Fruit fly (Drosophila melanogaster) whole organism, embryonic: Measurements from ENCODE around the gene Mettl4.

Source experiments
- Abd-B ChIP-seq: fragments of 200-800 bp; sonication (Bioruptor generic); optimal IDR thresholded peaks from 2 replicates; lab custom pipeline; 2018; ENCODE audit warnings: missing biosample characterization, mild to moderate bottlenecking, missing genetic modification characterization, moderate library complexity
- Aef1 ChIP-seq: fragments of 200-800 bp; sonication (Bioruptor generic); IDR thresholded peaks from 3 replicates; pipeline ENCODE4 v1.3.6; 2022; ENCODE audit warnings: missing biosample characterization, missing genetic modification characterization
- CG10147 ChIP-seq: fragments of 200-800 bp; sonication (Bioruptor generic); optimal IDR thresholded peaks from 2 replicates; lab custom pipeline; 2019; ENCODE audit warnings: missing biosample characterization, mild to moderate bottlenecking, missing genetic modification characterization, moderate library complexity
- CG12391 ChIP-seq: fragments of 200-800 bp; sonication (Bioruptor generic); optimal IDR thresholded peaks from 3 replicates; lab custom pipeline; 2018; ENCODE audit warnings: missing biosample characterization, mild to moderate bottlenecking, missing genetic modification characterization, moderate library complexity
- CG13287 ChIP-seq: fragments of 200-800 bp; sonication (Bioruptor generic); IDR thresholded peaks from 2 replicates; pipeline ENCODE4 v1.3.6; 2022; ENCODE audit warnings: missing biosample characterization, missing genetic modification characterization; ENCODE audit not compliant: partially characterized antibody
- CG14050 ChIP-seq: fragments of 200-800 bp; sonication (Bioruptor generic); IDR thresholded peaks from 3 replicates; pipeline ENCODE4 v1.3.6; 2022; ENCODE audit warnings: missing biosample characterization, missing genetic modification characterization
- CG15696 ChIP-seq: fragments of 200-800 bp; sonication (Bioruptor generic); optimal IDR thresholded peaks from 2 replicates; lab custom pipeline; 2019; ENCODE audit warnings: missing biosample characterization, mild to moderate bottlenecking, missing genetic modification characterization, moderate library complexity
- CG16813 ChIP-seq: fragments of 200-800 bp; sonication (Bioruptor generic); IDR thresholded peaks from 3 replicates; pipeline ENCODE4 v1.3.6; 2022; ENCODE audit warnings: missing biosample characterization, missing genetic modification characterization; ENCODE audit not compliant: partially characterized antibody
- CG17912 ChIP-seq: fragments of 200-800 bp; sonication (Bioruptor generic); optimal IDR thresholded peaks from 2 replicates; lab custom pipeline; 2018; ENCODE audit warnings: missing biosample characterization, mild to moderate bottlenecking, missing genetic modification characterization
- CG18764 ChIP-seq: fragments of 200-800 bp; sonication (Bioruptor generic); optimal IDR thresholded peaks from 3 replicates; lab custom pipeline; 2016; ENCODE audit warnings: missing biosample characterization, missing genetic modification characterization
- CG34376 ChIP-seq: fragments of 200-800 bp; sonication (Bioruptor generic); optimal IDR thresholded peaks from 2 replicates; lab custom pipeline; 2018; ENCODE audit warnings: missing biosample characterization, mild to moderate bottlenecking, missing genetic modification characterization
- CG4854 ChIP-seq: fragments of 200-800 bp; sonication (Bioruptor generic); optimal IDR thresholded peaks from 2 replicates; lab custom pipeline; 2016; ENCODE audit warnings: missing biosample characterization, missing genetic modification characterization, inconsistent platforms
- CHES-1-like ChIP-seq: fragments of 200-800 bp; sonication (Bioruptor generic); optimal IDR thresholded peaks from 2 replicates; lab custom pipeline; 2016; ENCODE audit warnings: missing biosample characterization, missing genetic modification characterization
- CTCF ChIP-seq: fragments of 200-800 bp; sonication (Bioruptor generic); optimal IDR thresholded peaks from 2 replicates; lab custom pipeline; 2017; ENCODE audit warnings: missing biosample characterization, mild to moderate bottlenecking, missing genetic modification characterization, moderate library complexity
- Dll ChIP-seq: fragments of 200-800 bp; sonication (Bioruptor generic); IDR thresholded peaks from 4 replicates; pipeline ENCODE4 v1.3.6; 2022; ENCODE audit warnings: missing biosample characterization, missing genetic modification characterization; ENCODE audit not compliant: partially characterized antibody
- Doc3 ChIP-seq: fragments of 200-800 bp; sonication (Bioruptor generic); IDR thresholded peaks from 3 replicates; pipeline ENCODE4 v1.3.6; 2022; ENCODE audit warnings: missing biosample characterization, missing genetic modification characterization; ENCODE audit not compliant: partially characterized antibody
- Dp ChIP-seq: fragments of 200-800 bp; sonication (Bioruptor generic); optimal IDR thresholded peaks from 2 replicates; lab custom pipeline; 2018; ENCODE audit warnings: missing biosample characterization, mild to moderate bottlenecking, missing genetic modification characterization, moderate library complexity
- Dref ChIP-seq: fragments of 200-800 bp; sonication (Bioruptor generic); IDR thresholded peaks from 2 replicates; pipeline ENCODE4 v1.3.6; 2022; ENCODE audit warnings: missing biosample characterization, missing genetic modification characterization
- E2f2 ChIP-seq: fragments of 200-800 bp; sonication (Bioruptor generic); IDR thresholded peaks from 2 replicates; pipeline ENCODE4 v1.3.6; 2022; ENCODE audit warnings: missing biosample characterization, missing genetic modification characterization
- Fer2 ChIP-seq: fragments of 200-800 bp; sonication (Bioruptor generic); optimal IDR thresholded peaks from 2 replicates; lab custom pipeline; 2018; ENCODE audit warnings: missing biosample characterization, mild to moderate bottlenecking, missing genetic modification characterization, moderate library complexity
- Hr78 ChIP-seq, 2 experiments: fragments of 200-800 bp in 1 of 2; fragments of >200 bp in 1 of 2; sonication (Bioruptor generic) in 1 of 2; optimal IDR thresholded peaks; 2 replicates each; lab custom pipeline; 2017 to 2019; ENCODE audit warnings: missing biosample characterization in 2 of 2, missing genetic modification characterization in 2 of 2, mild to moderate bottlenecking in 1 of 2, moderate library complexity in 1 of 2
- Scr ChIP-seq: fragments of 200-800 bp; sonication (Bioruptor generic); IDR thresholded peaks from 2 replicates; pipeline ENCODE4 v1.3.6; 2022; ENCODE audit warnings: missing biosample characterization, missing genetic modification characterization; ENCODE audit not compliant: partially characterized antibody
- Sry-δ ChIP-seq: fragments of 200-800 bp; sonication (Bioruptor generic); optimal IDR thresholded peaks from 2 replicates; lab custom pipeline; 2016; ENCODE audit warnings: missing biosample characterization, missing genetic modification characterization
- Stat92E ChIP-seq, 3 experiments: fragments of >200 bp in 2 of 3; fragments of 200-800 bp in 1 of 3; sonication (Bioruptor generic) in 1 of 3; optimal IDR thresholded peaks; 2 replicates each; lab custom pipeline; 2017 to 2019; ENCODE audit warnings: missing biosample characterization in 3 of 3, missing genetic modification characterization in 3 of 3, mild to moderate bottlenecking in 1 of 3, moderate library complexity in 1 of 3
- ash1 ChIP-seq: fragments of 200-800 bp; sonication (Bioruptor generic); optimal IDR thresholded peaks from 2 replicates; lab custom pipeline; 2018; ENCODE audit warnings: missing biosample characterization, mild to moderate bottlenecking, missing genetic modification characterization
- bbx ChIP-seq: fragments of 200-800 bp; sonication (Bioruptor generic); IDR thresholded peaks from 2 replicates; pipeline ENCODE4 v1.3.6; 2022; ENCODE audit warnings: missing biosample characterization, missing genetic modification characterization; ENCODE audit not compliant: partially characterized antibody
- bigmax ChIP-seq: fragments of 200-800 bp; sonication (Bioruptor generic); optimal IDR thresholded peaks from 2 replicates; lab custom pipeline; 2018; ENCODE audit warnings: missing biosample characterization, mild to moderate bottlenecking, missing genetic modification characterization
- ci ChIP-seq: fragments of 200-800 bp; sonication (Bioruptor generic); IDR thresholded peaks from 3 replicates; pipeline ENCODE4 v1.3.6; 2022; ENCODE audit warnings: missing biosample characterization, missing genetic modification characterization
- crp ChIP-seq, 2 experiments: fragments of 200-800 bp; sonication (Bioruptor generic); optimal IDR thresholded peaks; 2 replicates in 1 of 2; 3 replicates in 1 of 2; lab custom pipeline; 2017; ENCODE audit warnings: missing biosample characterization in 2 of 2, missing genetic modification characterization in 2 of 2, mild to moderate bottlenecking in 1 of 2, moderate library complexity in 1 of 2
- dm ChIP-seq: fragments of 200-800 bp; sonication (Bioruptor generic); optimal IDR thresholded peaks from 3 replicates; lab custom pipeline; 2016; ENCODE audit warnings: missing biosample characterization, missing genetic modification characterization
- ewg ChIP-seq: fragments of 200-800 bp; sonication (Bioruptor generic); optimal IDR thresholded peaks from 3 replicates; lab custom pipeline; 2017; ENCODE audit warnings: mild to moderate bottlenecking, missing biosample characterization, missing genetic modification reagents, missing genetic modification characterization
- gt ChIP-seq: fragments of 200-800 bp; sonication (Bioruptor generic); IDR thresholded peaks from 2 replicates; pipeline ENCODE4 v1.3.6; 2022; ENCODE audit warnings: missing biosample characterization, missing genetic modification characterization
- hb ChIP-seq: fragments of 200-800 bp; sonication (Bioruptor generic); IDR thresholded peaks from 3 replicates; pipeline ENCODE4 v1.3.6; 2022; ENCODE audit warnings: missing biosample characterization, missing genetic modification characterization; ENCODE audit not compliant: partially characterized antibody
- hbn ChIP-seq: fragments of 200-800 bp; sonication (Bioruptor generic); IDR thresholded peaks from 2 replicates; pipeline ENCODE4 v1.3.6; 2022; ENCODE audit warnings: missing biosample characterization, missing genetic modification characterization; ENCODE audit not compliant: partially characterized antibody
- jing ChIP-seq: fragments of 200-800 bp; sonication (Bioruptor generic); optimal IDR thresholded peaks from 2 replicates; lab custom pipeline; 2018; ENCODE audit warnings: missing biosample characterization, mild to moderate bottlenecking, missing genetic modification characterization
- lov ChIP-seq, 2 experiments: fragments of 200-800 bp in 1 of 2; fragments of >200 bp in 1 of 2; sonication (Bioruptor generic) in 1 of 2; IDR thresholded peaks in 1 of 2; optimal IDR thresholded peaks in 1 of 2; 2 replicates in 1 of 2; 3 replicates in 1 of 2; pipeline versions ENCODE4 v1.3.6 to Lab custom; 2017 to 2022; ENCODE audit warnings: missing biosample characterization in 1 of 2, missing genetic modification characterization in 1 of 2
- nerfin-2 ChIP-seq: fragments of 200-800 bp; sonication (Bioruptor generic); IDR thresholded peaks from 2 replicates; pipeline ENCODE4 v1.3.6; 2022; ENCODE audit warnings: missing biosample characterization, missing genetic modification characterization; ENCODE audit not compliant: partially characterized antibody
- org-1 ChIP-seq: fragments of 200-800 bp; sonication (Bioruptor generic); optimal IDR thresholded peaks from 2 replicates; lab custom pipeline; 2017; ENCODE audit warnings: missing biosample characterization, missing genetic modification characterization
- pnt ChIP-seq: fragments of 200-800 bp; sonication (Bioruptor generic); optimal IDR thresholded peaks from 3 replicates; lab custom pipeline; 2016; ENCODE audit warnings: missing biosample characterization, missing genetic modification characterization
- prd ChIP-seq, 3 experiments: fragments of >200 bp in 2 of 3; fragments of 200-800 bp in 1 of 3; sonication (Bioruptor generic) in 1 of 3; optimal IDR thresholded peaks in 2 of 3; IDR thresholded peaks in 1 of 3; 2 replicates in 2 of 3; 3 replicates in 1 of 3; pipeline versions ENCODE4 v1.3.6 to Lab custom; 2017 to 2022; ENCODE audit warnings: missing biosample characterization in 1 of 3, missing genetic modification characterization in 1 of 3
- row ChIP-seq: fragments of 200-800 bp; sonication (Bioruptor generic); IDR thresholded peaks from 3 replicates; pipeline ENCODE4 v1.3.6; 2022; ENCODE audit warnings: missing biosample characterization, missing genetic modification characterization
- schlank ChIP-seq: fragments of 200-800 bp; sonication (Bioruptor generic); optimal IDR thresholded peaks from 2 replicates; lab custom pipeline; 2018; ENCODE audit warnings: missing biosample characterization, mild to moderate bottlenecking, missing genetic modification characterization
- slp2 ChIP-seq: fragments of 200-800 bp; sonication (Bioruptor generic); optimal IDR thresholded peaks from 2 replicates; lab custom pipeline; 2016; ENCODE audit warnings: missing biosample characterization, missing genetic modification characterization
- ssp ChIP-seq: fragments of 200-800 bp; sonication (Bioruptor generic); IDR thresholded peaks from 2 replicates; pipeline ENCODE4 v1.3.6; 2022; ENCODE audit warnings: missing biosample characterization, missing genetic modification characterization
- stwl ChIP-seq: fragments of 200-800 bp; sonication (Bioruptor generic); optimal IDR thresholded peaks from 3 replicates; lab custom pipeline; 2018; ENCODE audit warnings: missing biosample characterization, mild to moderate bottlenecking, missing genetic modification characterization, moderate library complexity
- tna ChIP-seq: fragments of 200-800 bp; sonication (Bioruptor generic); IDR thresholded peaks from 2 replicates; pipeline ENCODE4 v1.3.6; 2022; ENCODE audit warnings: missing biosample characterization, missing genetic modification characterization; ENCODE audit not compliant: partially characterized antibody
- unc-4 ChIP-seq: fragments of 200-800 bp; sonication (Bioruptor generic); IDR thresholded peaks from 2 replicates; pipeline ENCODE4 v1.3.6; 2022; ENCODE audit warnings: missing biosample characterization, missing genetic modification characterization; ENCODE audit not compliant: partially characterized antibody
- zen2 ChIP-seq: fragments of 200-800 bp; sonication (Bioruptor generic); IDR thresholded peaks from 3 replicates; pipeline ENCODE4 v1.3.6; 2022; ENCODE audit warnings: missing biosample characterization, missing genetic modification characterization; ENCODE audit not compliant: partially characterized antibody

Mettl4 gene

dm6 chr3R:16614241-16614640, 36.7 kb downstream of the Mettl4 start, which contains the start of gene CG10340 (continued):
- TF ChIP-seq lov (optimal IDR thresholded peaks at IDR 0.05; lab: Kevin White, UChicago): no peak
- TF ChIP-seq lov (GFP tag; IDR thresholded peaks at IDR 0.05; lab: Robert Waterston, UW): no peak
- peak; percentile 85 for TF ChIP-seq unc-4 (GFP tag; lab: Robert Waterston, UW)
- peak; percentile 63 to 91 for TF ChIP-seq crp (GFP tag; optimal IDR thresholded peaks at IDR 0.05; lab: Kevin White, UChicago)
- peak; percentile 67 for TF ChIP-seq stwl (tag; lab: Kevin White, UChicago)
- TF ChIP-seq Aef1 (GFP tag; lab: Robert Waterston, UW): no peak
- peak; percentile 11 for TF ChIP-seq CG12391 (tag; lab: Kevin White, UChicago)
- TF ChIP-seq Dll (GFP tag; lab: Robert Waterston, UW): peak; percentile 87
- TF ChIP-seq hb (GFP tag; lab: Robert Waterston, UW): peak; percentile 65
- TF ChIP-seq Sry-δ (GFP tag; lab: Kevin White, UChicago): peak; percentile 81
- TF ChIP-seq Stat92E (GFP tag; optimal IDR thresholded peaks at IDR 0.05; lab: Kevin White, UChicago): no peak
- TF ChIP-seq nerfin-2 (GFP tag; lab: Robert Waterston, UW): peak; percentile 59
- TF ChIP-seq E2f2: peak; percentile 87
- no peak for TF ChIP-seq ash1 (GFP tag; lab: Kevin White, UChicago)
- TF ChIP-seq Hr78 (GFP tag; optimal IDR thresholded peaks at IDR 0.05; lab: Kevin White, UChicago): no peak
- TF ChIP-seq CG4854 (GFP tag; lab: Kevin White, UChicago): no peak
- TF ChIP-seq hbn: peak; percentile 79
- peak; percentile 77 for TF ChIP-seq zen2
- TF ChIP-seq bbx: peak; percentile 85
- 0 out of 3 replicates have a peak, but pooled peaks have one; percentile 21 for TF ChIP-seq CG14050 (GFP tag; lab: Robert Waterston, UW)
- TF ChIP-seq ewg (GFP tag; lab: Kevin White, UChicago): peak; percentile 91
- TF ChIP-seq ci (GFP tag; lab: Robert Waterston, UW): 0 out of 3 replicates have a peak, but pooled peaks have one; percentile 14
- TF ChIP-seq CTCF: peak; percentile 60
- peak; percentile 78 for TF ChIP-seq Dp (GFP tag; lab: Kevin White, UChicago)
- peak; percentile 87 for TF ChIP-seq CG13287
- TF ChIP-seq CHES-1-like (GFP tag; lab: Kevin White, UChicago): no peak
- peak; percentile 74 for TF ChIP-seq Doc3 (GFP tag; lab: Robert Waterston, UW)
- no peak for TF ChIP-seq ssp (GFP tag; lab: Robert Waterston, UW)
- no peak for TF ChIP-seq CG10147 (GFP tag; lab: Kevin White, UChicago)
- TF ChIP-seq jing (GFP tag; lab: Kevin White, UChicago): no peak
- no peak for TF ChIP-seq schlank (tag; lab: Kevin White, UChicago)
- TF ChIP-seq gt (GFP tag; lab: Robert Waterston, UW): no peak
- no peak for TF ChIP-seq pnt
- TF ChIP-seq Abd-B: peak; percentile 19
- no peak for TF ChIP-seq slp2 (GFP tag; lab: Kevin White, UChicago)
- TF ChIP-seq dm: peak; percentile 41
- no peak for TF ChIP-seq CG34376
- no peak for TF ChIP-seq org-1 (GFP tag; lab: Kevin White, UChicago)
- TF ChIP-seq CG18764 (GFP tag; lab: Kevin White, UChicago): peak; percentile 3
- no peak for TF ChIP-seq bigmax
- TF ChIP-seq tna: peak; percentile 18; the same call in 1 of the 2 replicates
- peak; percentile 11 for TF ChIP-seq CG15696
- no peak for TF ChIP-seq CG17912 (GFP tag; lab: Kevin White, UChicago)
- TF ChIP-seq prd (optimal IDR thresholded peaks at IDR 0.05; lab: Kevin White, UChicago): no peak
- peak; percentile 30; the same call in 1 of the 3 replicates for TF ChIP-seq prd (GFP tag; IDR thresholded peaks at IDR 0.05; lab: Robert Waterston, UW)
- no peak for TF ChIP-seq Fer2
- TF ChIP-seq Scr: peak; percentile 83
- peak; percentile 80 for TF ChIP-seq CG16813
- TF ChIP-seq Dref (GFP tag; lab: Robert Waterston, UW): peak; percentile 89
- TF ChIP-seq row (GFP tag; lab: Robert Waterston, UW): peak; percentile 64
